Worm (Caenorhabditis elegans) whole organism, L4 larva: ENCODE data around the gene irld-6.

ENCODE experiments used
- F37D6.2 ChIP-seq: sonication (generic microtip); optimal IDR thresholded peaks from 2 replicates; lab custom pipeline; 2016; ENCODE audit warnings: mild to moderate bottlenecking, missing genetic modification characterization, missing compliant biosample characterization
- F49E8.2 ChIP-seq: sonication (generic microtip); optimal IDR thresholded peaks from 2 replicates; lab custom pipeline; 2016; ENCODE audit warnings: missing compliant biosample characterization, mild to moderate bottlenecking, missing genetic modification characterization, borderline replicate concordance
- T20F7.1 ChIP-seq: fragments of 200-800 bp; sonication (Bioruptor generic); optimal IDR thresholded peaks from 2 replicates; lab custom pipeline; 2018; ENCODE audit warnings: mild to moderate bottlenecking, missing genetic modification characterization, missing compliant biosample characterization
- T26A8.4 ChIP-seq: fragments of 200-800 bp; sonication (Bioruptor generic); IDR thresholded peaks from 2 replicates; pipeline ENCODE4 v1.3.6; 2022; ENCODE audit warnings: missing genetic modification characterization, missing compliant biosample characterization
- Y105C5A.15 ChIP-seq: fragments of 200-800 bp; sonication (Bioruptor generic); IDR thresholded peaks from 2 replicates; pipeline ENCODE4 v1.3.6; 2022; ENCODE audit warnings: missing genetic modification characterization, missing compliant biosample characterization
- Y48G9A.11 ChIP-seq: fragments of 200-800 bp; sonication (Bioruptor generic); IDR thresholded peaks from 2 replicates; pipeline ENCODE4 v1.3.6; 2022; ENCODE audit warnings: missing genetic modification reagents, missing genetic modification characterization, missing compliant biosample characterization
- Y5F2A.4 ChIP-seq: fragments of 200-800 bp; sonication (Bioruptor generic); optimal IDR thresholded peaks from 2 replicates; lab custom pipeline; 2018; ENCODE audit warnings: mild to moderate bottlenecking, missing genetic modification characterization, missing compliant biosample characterization
- Y75B8A.6 ChIP-seq: fragments of 200-800 bp; sonication (Bioruptor generic); IDR thresholded peaks from 2 replicates; pipeline ENCODE4 v1.3.6; 2022; ENCODE audit warnings: missing genetic modification reagents, missing genetic modification characterization, missing compliant biosample characterization
- ama-1 ChIP-seq: fragments of 150-350 bp; optimal IDR thresholded peaks from 2 replicates; lab custom pipeline; 2014; ENCODE audit warnings: inconsistent platforms, mixed read lengths
- arid-1 ChIP-seq: fragments of 200-800 bp; sonication (Bioruptor generic); conservative IDR thresholded peaks from 2 replicates; pipeline ENCODE4 v1.3.6; 2022; ENCODE audit warnings: missing genetic modification reagents, missing genetic modification characterization, missing compliant biosample characterization
- ceh-20 ChIP-seq: fragments of 200-800 bp; sonication (Bioruptor generic); IDR thresholded peaks from 2 replicates; pipeline ENCODE4 v1.3.6; 2022; ENCODE audit warnings: missing genetic modification reagents, missing genetic modification characterization, missing compliant biosample characterization
- daf-8 ChIP-seq: fragments of 200-800 bp; sonication (Bioruptor generic); IDR thresholded peaks from 2 replicates; pipeline ENCODE4 v1.3.6; 2022; ENCODE audit warnings: missing genetic modification characterization, missing compliant biosample characterization
- dmd-8 ChIP-seq: fragments of 200-800 bp; sonication (Bioruptor generic); IDR thresholded peaks from 2 replicates; pipeline ENCODE4 v1.3.6; 2022; ENCODE audit warnings: missing genetic modification characterization, missing compliant biosample characterization
- dve-1 ChIP-seq: sonication (generic microtip); optimal IDR thresholded peaks from 2 replicates; lab custom pipeline; 2017; ENCODE audit warnings: antibody characterized with exemption, mild to moderate bottlenecking, missing genetic modification characterization, missing compliant biosample characterization; ENCODE audit not compliant: insufficient read depth
- egl-43 ChIP-seq: fragments of 200-800 bp; sonication (Bioruptor generic); IDR thresholded peaks from 2 replicates; pipeline ENCODE4 v1.3.6; 2022; ENCODE audit warnings: missing genetic modification reagents, missing genetic modification characterization, missing compliant biosample characterization
- hif-1 ChIP-seq, 2 experiments: sonication (generic microtip); optimal IDR thresholded peaks; 2 replicates each; lab custom pipeline; 2016 to 2017; ENCODE audit warnings: missing compliant biosample characterization in 2 of 2, missing genetic modification characterization in 2 of 2, missing genetic modification reagents in 2 of 2, missing genotype in 2 of 2, mild to moderate bottlenecking in 1 of 2
- hlh-30 ChIP-seq: sonication (generic microtip); optimal IDR thresholded peaks from 2 replicates; lab custom pipeline; 2017; ENCODE audit warnings: antibody characterized with exemption, mild to moderate bottlenecking, missing genetic modification characterization, missing compliant biosample characterization; ENCODE audit not compliant: insufficient read depth
- lin-29 ChIP-seq: fragments of 200-800 bp; sonication (Bioruptor generic); IDR thresholded peaks from 2 replicates; pipeline ENCODE4 v1.3.6; 2022; ENCODE audit warnings: missing genetic modification reagents, missing genetic modification characterization, missing compliant biosample characterization
- madf-9 ChIP-seq: fragments of 200-800 bp; sonication (Bioruptor generic); conservative IDR thresholded peaks from 2 replicates; pipeline ENCODE4 v1.3.6; 2022; ENCODE audit warnings: missing genetic modification reagents, missing genetic modification characterization, missing compliant biosample characterization
- mdt-29 ChIP-seq: fragments of 200-800 bp; sonication (Bioruptor generic); IDR thresholded peaks from 2 replicates; pipeline ENCODE4 v1.3.6; 2022; ENCODE audit warnings: missing genetic modification reagents, missing genetic modification characterization, missing compliant biosample characterization
- mep-1 ChIP-seq: fragments of 150-350 bp; sonication (generic microtip); optimal IDR thresholded peaks from 3 replicates; lab custom pipeline; 2014; ENCODE audit warnings: missing biosample characterization, missing genetic modification characterization
- mes-2 ChIP-seq: sonication (generic microtip); optimal IDR thresholded peaks from 2 replicates; lab custom pipeline; 2016; ENCODE audit warnings: missing genotype, mild to moderate bottlenecking, missing genetic modification characterization, missing compliant biosample characterization; ENCODE audit not compliant: poor library complexity, severe bottlenecking
- nhr-102 ChIP-seq: sonication (generic microtip); optimal IDR thresholded peaks from 2 replicates; lab custom pipeline; 2016; ENCODE audit warnings: mild to moderate bottlenecking, missing genetic modification characterization, moderate library complexity, missing compliant biosample characterization
- nhr-28 ChIP-seq: fragments of 150-350 bp; optimal IDR thresholded peaks from 2 replicates; lab custom pipeline; 2014; ENCODE audit warnings: missing biosample characterization, missing genetic modification characterization
- nhr-41 ChIP-seq: fragments of 200-800 bp; sonication (Bioruptor generic); IDR thresholded peaks from 2 replicates; pipeline ENCODE4 v1.3.6; 2022; ENCODE audit warnings: missing genetic modification reagents, missing genetic modification characterization, missing compliant biosample characterization
- nhr-6 ChIP-seq: fragments of 150-350 bp; optimal IDR thresholded peaks from 2 replicates; lab custom pipeline; 2014; ENCODE audit warnings: missing biosample characterization, missing genetic modification characterization
- saeg-2 ChIP-seq: fragments of 200-800 bp; sonication (Bioruptor generic); IDR thresholded peaks from 2 replicates; pipeline ENCODE4 v1.3.6; 2022; ENCODE audit warnings: missing genetic modification reagents, missing genetic modification characterization, missing compliant biosample characterization
- sdz-12 ChIP-seq: fragments of 200-800 bp; sonication (Bioruptor generic); optimal IDR thresholded peaks from 2 replicates; lab custom pipeline; 2018; ENCODE audit warnings: mild to moderate bottlenecking, missing genetic modification characterization, missing compliant biosample characterization
- snpc-4 ChIP-seq: fragments of 150-350 bp; optimal IDR thresholded peaks from 2 replicates; lab custom pipeline; 2014; ENCODE audit warnings: missing biosample characterization, missing genetic modification characterization
- unc-62 ChIP-seq, 3 experiments: fragments of 150-350 bp in 1 of 3; sonication (generic microtip); optimal IDR thresholded peaks in 2 of 3; peaks in 1 of 3; 1 replicate in 1 of 3; 2 replicates in 2 of 3; lab custom pipeline; 2014 to 2017; ENCODE audit warnings: missing biosample characterization in 3 of 3, missing genetic modification characterization in 3 of 3, missing genetic modification reagents in 3 of 3, missing genotype in 1 of 3
- vab-7 ChIP-seq: fragments of 200-800 bp; sonication (Bioruptor generic); IDR thresholded peaks from 2 replicates; pipeline ENCODE4 v1.3.6; 2022; ENCODE audit warnings: missing genetic modification reagents, missing genetic modification characterization, missing compliant biosample characterization
- zag-1 ChIP-seq: fragments of 150-350 bp; optimal IDR thresholded peaks from 2 replicates; lab custom pipeline; 2014; ENCODE audit warnings: missing biosample characterization, missing genetic modification characterization
- zfp-3 ChIP-seq: fragments of 200-800 bp; sonication (Bioruptor generic); conservative IDR thresholded peaks from 2 replicates; pipeline ENCODE4 v1.3.6; 2022; ENCODE audit warnings: missing genetic modification reagents, missing genetic modification characterization, missing compliant biosample characterization
- zip-11 ChIP-seq: fragments of 200-800 bp; sonication (Bioruptor generic); IDR thresholded peaks from 2 replicates; pipeline ENCODE4 v1.3.6; 2022; ENCODE audit warnings: missing genetic modification characterization, missing compliant biosample characterization
- zip-2 ChIP-seq: fragments of 150-350 bp; optimal IDR thresholded peaks from 2 replicates; lab custom pipeline; 2014; ENCODE audit warnings: missing biosample characterization, missing genetic modification characterization

Gene irld-6

ce11 chrV:10711829-10712607 is 44.6 kb downstream of the irld-6 start:
- TF ChIP-seq hif-1 (tag; optimal IDR thresholded peaks at IDR 0.05; lab: Kevin White, UChicago) (peak in 1 of 2 experiments; percentile 12), ama-1 (peak; percentile 33), egl-43 (0 out of 2 replicates have a peak, but pooled peaks have one; percentile 21), sdz-12 (GFP tag; lab: Kevin White, UChicago) (peak; percentile 4), unc-62 (GFP tag; optimal IDR thresholded peaks at IDR 0.05 in 1 of 2; lab: Kevin White, UChicago) (peak in 1 of 2 experiments; percentile 98), unc-62 (tag; optimal IDR thresholded peaks at IDR 0.05; lab: Kevin White, UChicago) (no peak), nhr-41 (no peak), ceh-20 (GFP tag; lab: Robert Waterston, UW) (no peak), dve-1 (tag; lab: Kevin White, UChicago) (no peak), zip-11 (GFP tag; lab: Robert Waterston, UW) (0 out of 2 replicates have a peak, but pooled peaks have one; percentile 23), vab-7 (GFP tag; lab: Robert Waterston, UW) (0 out of 2 replicates have a peak, but pooled peaks have one; percentile 35), nhr-6 (tag; lab: Kevin White, UChicago) (no peak), arid-1 (GFP tag; lab: Robert Waterston, UW) (0 out of 2 replicates have a peak, but pooled peaks have one; percentile 54), dmd-8 (GFP tag; lab: Robert Waterston, UW) (no peak), lin-29 (GFP tag; lab: Robert Waterston, UW) (no peak), Y5F2A.4 (GFP tag; lab: Kevin White, UChicago) (peak; percentile 31), zfp-3 (GFP tag; lab: Robert Waterston, UW) (0 out of 2 replicates have a peak, but pooled peaks have one; percentile 47), T20F7.1 (GFP tag; lab: Kevin White, UChicago) (no peak), mes-2 (no peak), madf-9 (GFP tag; lab: Robert Waterston, UW) (no peak), snpc-4 (tag; lab: Kevin White, UChicago) (no peak), F37D6.2 (tag; lab: Kevin White, UChicago) (peak; percentile 18), nhr-102 (tag; lab: Kevin White, UChicago) (no peak), zag-1 (tag; lab: Kevin White, UChicago) (peak; percentile 36), zip-2 (tag; lab: Kevin White, UChicago) (no peak), mdt-29 (GFP tag; lab: Robert Waterston, UW) (no peak), Y48G9A.11 (peak; percentile 26; the same call in 1 of the 2 replicates), mep-1 (tag; lab: Kevin White, UChicago) (peak; percentile 47), F49E8.2 (tag; lab: Kevin White, UChicago) (no peak), Y75B8A.6 (GFP tag; lab: Robert Waterston, UW) (no peak), daf-8 (GFP tag; lab: Robert Waterston, UW) (no peak), saeg-2 (GFP tag; lab: Robert Waterston, UW) (peak; percentile 46; the same call in 1 of the 2 replicates), T26A8.4 (GFP tag; lab: Robert Waterston, UW) (peak; percentile 21; the same call in 1 of the 2 replicates)

ce11 chrV:10711004-10711403 is 45.6 kb downstream of the irld-6 start:
- TF ChIP-seq Y105C5A.15 (GFP tag; lab: Robert Waterston, UW) (no peak), nhr-28 (tag; lab: Kevin White, UChicago) (peak; percentile 72), dve-1 (tag; lab: Kevin White, UChicago) (peak; percentile 50)

- TF ChIP-seq hlh-30 (tag; lab: Kevin White, UChicago), result peak; percentile 22
- no peak for TF ChIP-seq Y48G9A.11
Measured at ce11 chrV:10709385-10709784, 47.2 kb downstream of the irld-6 start.
